Fruit fly (Drosophila melanogaster): ENCODE results near the gene SsRbeta.

Gene SsRbeta

dm6 chr3L:16176492-16176891, 47.1 kb downstream of the SsRbeta start:
- TF ChIP-seq CTCF (optimal IDR thresholded peaks at IDR 0.05) (no peak), CG8478 (optimal IDR thresholded peaks at IDR 0.05) (no peak)

- TF ChIP-seq CTCF (optimal IDR thresholded peaks at IDR 0.05) = no peak
- TF ChIP-seq CG8478 (optimal IDR thresholded peaks at IDR 0.05) = no peak
These were observed 47.9 kb downstream of the SsRbeta start for dm6 chr3L:16177309-16177708.

- TF ChIP-seq CG8478 (optimal IDR thresholded peaks at IDR 0.05) = no peak
- TF ChIP-seq CTCF (optimal IDR thresholded peaks at IDR 0.05) = no peak
These were observed 48.3 kb downstream of the SsRbeta start for dm6 chr3L:16177751-16178150.

dm6 chr3L:16178433-16178832, 49.0 kb downstream of the SsRbeta start:
- TF ChIP-seq CTCF (optimal IDR thresholded peaks at IDR 0.05) = no peak
- no peak for TF ChIP-seq CG8478 (optimal IDR thresholded peaks at IDR 0.05)

Data from S2 (cell line).